Worm (Caenorhabditis elegans): ENCODE data around the gene Y56A3A.31.

The Y56A3A.31 gene

DNA sequence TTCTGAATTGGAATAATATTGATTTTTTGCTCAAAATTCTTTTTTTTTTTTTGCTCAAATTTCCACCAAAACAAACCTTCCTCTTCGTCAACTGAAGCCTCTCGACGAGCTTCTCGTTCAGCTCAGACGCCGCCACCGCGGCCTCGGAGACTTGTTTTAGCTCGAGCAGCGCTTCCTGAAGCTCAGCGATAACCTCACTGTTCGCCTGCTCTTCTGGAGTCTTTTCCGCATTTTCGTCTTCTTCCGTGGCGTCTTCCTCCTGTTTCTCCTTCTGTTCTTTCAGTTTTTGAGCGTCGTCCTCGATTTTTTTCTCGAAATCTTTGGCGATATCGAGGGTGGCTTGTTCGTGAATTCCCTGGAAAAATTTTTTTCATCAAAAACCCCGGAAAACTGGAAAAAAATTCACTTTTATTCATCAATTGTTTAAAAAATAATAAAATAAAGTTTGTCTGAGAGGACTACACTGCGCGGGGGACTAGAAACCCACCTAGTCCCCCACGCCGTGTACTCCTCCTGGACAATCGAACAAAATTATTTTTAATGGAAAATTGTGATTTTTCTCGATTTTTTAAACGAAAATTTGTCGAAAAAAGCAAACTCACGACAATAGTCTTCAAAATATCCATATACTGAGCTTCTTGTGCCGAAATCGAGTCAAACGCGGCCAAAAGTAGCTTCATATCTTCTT, 28.1 kb upstream of the Y56A3A.31 start (continued):
- peak; percentile 37 for TF ChIP-seq xnd-1 (tag; optimal IDR thresholded peaks at IDR 0.05)
- TF ChIP-seq pbrm-1 (GFP tag; IDR thresholded peaks at IDR 0.05): peak; percentile 72
- TF ChIP-seq ceh-40 (GFP tag; IDR thresholded peaks at IDR 0.05): 0 out of 2 replicates have a peak, but pooled peaks have one; percentile 24
- TF ChIP-seq somi-1 (GFP tag; optimal IDR thresholded peaks at IDR 0.05): no peak
- TF ChIP-seq F52B5.7 (tag; optimal IDR thresholded peaks at IDR 0.05): peak; percentile 5
- no peak for TF ChIP-seq nhr-90 (tag; optimal IDR thresholded peaks at IDR 0.05)
- no peak for TF ChIP-seq hlh-26 (GFP tag; conservative IDR thresholded peaks at IDR 0.05)
- no peak for TF ChIP-seq Y53G8AR.9 (GFP tag; conservative IDR thresholded peaks at IDR 0.05)
- no peak for TF ChIP-seq mel-28 (tag; optimal IDR thresholded peaks at IDR 0.05; ENCODE audit: borderline replicate concordance)
- TF ChIP-seq sea-2 (GFP tag; IDR thresholded peaks at IDR 0.05): no peak
- peak; percentile 47 for TF ChIP-seq hrde-1 (tag; optimal IDR thresholded peaks at IDR 0.05; ENCODE audit: borderline replicate concordance)
- TF ChIP-seq F49E8.2 (tag; optimal IDR thresholded peaks at IDR 0.05; ENCODE audit: insufficient read depth): peak; percentile 39
- TF ChIP-seq lag-1 (GFP tag; IDR thresholded peaks at IDR 0.05): 0 out of 2 replicates have a peak, but pooled peaks have one; percentile 54
- TF ChIP-seq madf-8 (GFP tag; conservative IDR thresholded peaks at IDR 0.05): peak; percentile 37
- TF ChIP-seq akir-1 (GFP tag; optimal IDR thresholded peaks at IDR 0.05): peak; percentile 43
- TF ChIP-seq hlh-12 (tag; optimal IDR thresholded peaks at IDR 0.05): no peak
- TF ChIP-seq atf-7 (tag; optimal IDR thresholded peaks at IDR 0.05): peak; percentile 43
- no peak for TF ChIP-seq fkh-3 (tag; optimal IDR thresholded peaks at IDR 0.05)
- 0 out of 2 replicates have a peak, but pooled peaks have one; percentile 46 for TF ChIP-seq ztf-6 (GFP tag; IDR thresholded peaks at IDR 0.05)
- peak; percentile 51 for TF ChIP-seq madf-10 (tag; optimal IDR thresholded peaks at IDR 0.05)
- TF ChIP-seq Y95B8A.8 (GFP tag; IDR thresholded peaks at IDR 0.05): no peak
- TF ChIP-seq nfyb-1 (GFP tag; IDR thresholded peaks at IDR 0.05): peak; percentile 71; the same call in 1 of the 2 replicates
- TF ChIP-seq mcd-1 (GFP tag; IDR thresholded peaks at IDR 0.05): peak; percentile 79
- TF ChIP-seq T26A5.8 (tag; optimal IDR thresholded peaks at IDR 0.05): no peak
- TF ChIP-seq Y53F4B.3 (GFP tag; IDR thresholded peaks at IDR 0.05): no peak
- peak; percentile 74 for TF ChIP-seq zim-3 (tag; optimal IDR thresholded peaks at IDR 0.05)
- TF ChIP-seq C06A6.2 (GFP tag; conservative IDR thresholded peaks at IDR 0.05): 0 out of 2 replicates have a peak, but pooled peaks have one; percentile 26
- peak; percentile 89 for TF ChIP-seq lir-1 (GFP tag; conservative IDR thresholded peaks at IDR 0.05)
- TF ChIP-seq ama-1 (optimal IDR thresholded peaks at IDR 0.05): no peak
- no peak for TF ChIP-seq ama-1 (GFP tag; optimal IDR thresholded peaks at IDR 0.05)
- TF ChIP-seq sdz-38 (tag; optimal IDR thresholded peaks at IDR 0.05): no peak
- TF ChIP-seq hmg-20 (GFP tag; IDR thresholded peaks at IDR 0.05): peak; percentile 58; the same call in 1 of the 2 replicates
- TF ChIP-seq mxl-1 (tag; optimal IDR thresholded peaks at IDR 0.05): no peak
- no peak for TF ChIP-seq attf-3 (GFP tag; conservative IDR thresholded peaks at IDR 0.05)
- peak; percentile 91 for TF ChIP-seq unc-130 (GFP tag; optimal IDR thresholded peaks at IDR 0.05)
- peak; percentile 46 for TF ChIP-seq chd-7 (tag; optimal IDR thresholded peaks at IDR 0.05)
- no peak for TF ChIP-seq ets-4 (GFP tag; optimal IDR thresholded peaks at IDR 0.05)
- peak; percentile 51 for TF ChIP-seq him-1 (tag; optimal IDR thresholded peaks at IDR 0.05)
- peak; percentile 41; the same call in 1 of the 2 replicates for TF ChIP-seq ekl-4 (GFP tag; IDR thresholded peaks at IDR 0.05)
- no peak for TF ChIP-seq repo-1 (tag; optimal IDR thresholded peaks at IDR 0.05)
- TF ChIP-seq lsy-27 (tag; optimal IDR thresholded peaks at IDR 0.05; ENCODE audit: borderline replicate concordance, insufficient read depth): no peak
- TF ChIP-seq F57A8.1 (GFP tag; optimal IDR thresholded peaks at IDR 0.05): no peak
- no peak for TF ChIP-seq tlf-1 (GFP tag; optimal IDR thresholded peaks at IDR 0.05)
- peak; percentile 77 for TF ChIP-seq ccch-3 (GFP tag; optimal IDR thresholded peaks at IDR 0.05)
- no peak for TF ChIP-seq T07F8.4 (tag; optimal IDR thresholded peaks at IDR 0.05)
- 0 out of 2 replicates have a peak, but pooled peaks have one; percentile 43 for TF ChIP-seq B0019.2 (GFP tag; conservative IDR thresholded peaks at IDR 0.05)
- TF ChIP-seq nhr-179 (tag; optimal IDR thresholded peaks at IDR 0.05): no peak
- peak; percentile 72 for TF ChIP-seq madf-6 (GFP tag; IDR thresholded peaks at IDR 0.05)
